Fruit fly (Drosophila melanogaster) whole organism, larva: Measurements from ENCODE around the gene CG4991.

ENCODE experiments used
- noc ChIP-seq: fragments of 200-800 bp; sonication (Bioruptor generic); optimal IDR thresholded peaks from 3 replicates; lab custom pipeline; 2019; ENCODE audit warnings: missing biosample characterization, mild to moderate bottlenecking, missing genetic modification characterization, moderate library complexity

CG4991 gene

dm6 chrX:17142940-17143534, 51.4 kb downstream of the CG4991 start, which contains the start of the genes mei-217 and mei-218:
Gene mei-217, minus strand, starts transcription at chrX:17142990.
Gene mei-218, minus strand, starts transcription at chrX:17142990.
- no peak for TF ChIP-seq noc (tag; lab: Kevin White, UChicago)

dm6 chrX:17146529-17146928, 54.9 kb downstream of the CG4991 start:
- no peak for TF ChIP-seq noc (tag; lab: Kevin White, UChicago)

dm6 chrX:17147983-17148637, 56.5 kb downstream of the CG4991 start, which contains the start of gene RpS5a:
Gene RpS5a, minus strand, starts transcription at chrX:17148264.
- peak; percentile 59 for TF ChIP-seq noc (tag; lab: Kevin White, UChicago)

dm6 chrX:17148951-17149449, 57.3 kb downstream of the CG4991 start, which contains the start of gene Chchd2:
Gene Chchd2, plus strand, starts transcription at chrX:17149001.
- TF ChIP-seq noc (tag; lab: Kevin White, UChicago), result no peak

- TF ChIP-seq noc (tag; lab: Kevin White, UChicago), result no peak
Measured at dm6 chrX:17149652-17150266, 58.1 kb downstream of the CG4991 start.

dm6 chrX:17150660-17151059, 59.0 kb downstream of the CG4991 start:
- TF ChIP-seq noc (tag; lab: Kevin White, UChicago), result no peak
